Fruit fly (Drosophila melanogaster): ENCODE data around the gene CG13924.

Gene CG13924

dm6 chr3L:1909000-1909399 lies 39.2 kb downstream of the CG13924 start:
- TF ChIP-seq insv (optimal IDR thresholded peaks at IDR 0.05), result no peak

- TF ChIP-seq ttk (optimal IDR thresholded peaks at IDR 0.05) (no peak), insv (optimal IDR thresholded peaks at IDR 0.05) (no peak), psq (optimal IDR thresholded peaks at IDR 0.05) (no peak), Myc (optimal IDR thresholded peaks at IDR 0.05) (no peak), h (optimal IDR thresholded peaks at IDR 0.05) (no peak), Sin3A (optimal IDR thresholded peaks at IDR 0.05) (no peak)
Observed at dm6 chr3L:1910107-1910506, 40.3 kb downstream of the CG13924 start, which contains the start of gene dsb. Gene dsb, minus strand, starts transcription at chr3L:1910197.

dm6 chr3L:1914668-1915067 lies 44.8 kb downstream of the CG13924 start:
- TF ChIP-seq psq (optimal IDR thresholded peaks at IDR 0.05) (no peak), Myc (optimal IDR thresholded peaks at IDR 0.05) (no peak), h (optimal IDR thresholded peaks at IDR 0.05) (no peak), Sin3A (optimal IDR thresholded peaks at IDR 0.05) (no peak), ttk (optimal IDR thresholded peaks at IDR 0.05) (no peak), insv (optimal IDR thresholded peaks at IDR 0.05) (no peak)

- no peak for TF ChIP-seq ttk (optimal IDR thresholded peaks at IDR 0.05)
- no peak for TF ChIP-seq Sin3A (optimal IDR thresholded peaks at IDR 0.05)
- TF ChIP-seq Myc (optimal IDR thresholded peaks at IDR 0.05), result no peak
- no peak for TF ChIP-seq insv (optimal IDR thresholded peaks at IDR 0.05)
- TF ChIP-seq h (optimal IDR thresholded peaks at IDR 0.05), result no peak
- TF ChIP-seq psq (optimal IDR thresholded peaks at IDR 0.05), result no peak
Observed at dm6 chr3L:1916617-1917016, 46.8 kb downstream of the CG13924 start.

- TF ChIP-seq Sin3A (optimal IDR thresholded peaks at IDR 0.05), result no peak
- no peak for TF ChIP-seq ttk (optimal IDR thresholded peaks at IDR 0.05)
- no peak for TF ChIP-seq insv (optimal IDR thresholded peaks at IDR 0.05)
- no peak for TF ChIP-seq h (optimal IDR thresholded peaks at IDR 0.05)
- no peak for TF ChIP-seq psq (optimal IDR thresholded peaks at IDR 0.05)
- TF ChIP-seq Myc (optimal IDR thresholded peaks at IDR 0.05), result no peak
Observed at dm6 chr3L:1920051-1920450, 50.2 kb downstream of the CG13924 start.

- TF ChIP-seq Myc (optimal IDR thresholded peaks at IDR 0.05), result no peak
- TF ChIP-seq Sin3A (optimal IDR thresholded peaks at IDR 0.05), result no peak
- TF ChIP-seq h (optimal IDR thresholded peaks at IDR 0.05), result no peak
- TF ChIP-seq ttk (optimal IDR thresholded peaks at IDR 0.05), result no peak
- no peak for TF ChIP-seq psq (optimal IDR thresholded peaks at IDR 0.05)
- no peak for TF ChIP-seq insv (optimal IDR thresholded peaks at IDR 0.05)
Observed at dm6 chr3L:1920943-1921342, 51.1 kb downstream of the CG13924 start, which contains the start of gene Dbx. Gene Dbx, plus strand, starts transcription at chr3L:1921307.
